Worm (Caenorhabditis elegans): ENCODE data around the gene F01D5.8.

F01D5.8 gene

DNA sequence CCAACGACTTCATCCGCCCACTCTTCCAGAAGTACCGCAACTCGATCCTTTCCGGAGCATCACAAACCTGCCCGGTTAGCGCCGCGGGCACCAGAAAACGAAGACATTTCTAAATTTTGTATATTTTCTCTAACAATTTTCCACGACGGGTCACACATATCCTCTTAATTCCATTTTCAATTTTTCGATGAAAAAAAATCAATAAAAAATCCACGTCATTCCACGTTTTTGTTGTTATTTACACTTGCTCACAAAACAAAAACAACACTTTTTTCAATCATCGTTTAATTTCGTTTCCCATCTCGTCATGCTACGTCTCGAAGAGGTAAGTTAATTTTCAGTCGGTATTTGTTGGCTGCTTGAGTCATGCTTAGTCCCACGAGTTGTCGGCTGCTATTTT is 2.1 kb upstream of the F01D5.8 start, which contains the start of gene F01D5.7:
Gene F01D5.7, plus strand, starts transcription at position 301 of the 400 bp plus-strand sequence.
- TF ChIP-seq pqm-1 (tag; optimal IDR thresholded peaks at IDR 0.05) = no peak
- TF ChIP-seq ceh-82 (tag; optimal IDR thresholded peaks at IDR 0.05) = no peak
- TF ChIP-seq ceh-16 (tag; optimal IDR thresholded peaks at IDR 0.05) = no peak
- no peak for TF ChIP-seq fkh-2 (tag; optimal IDR thresholded peaks at IDR 0.05)
- no peak for TF ChIP-seq egl-5 (tag; optimal IDR thresholded peaks at IDR 0.05)
- TF ChIP-seq ZK546.5 (tag; optimal IDR thresholded peaks at IDR 0.05) = no peak
- no peak for TF ChIP-seq elt-2 (tag; optimal IDR thresholded peaks at IDR 0.05)
- TF ChIP-seq ceh-9 (tag; optimal IDR thresholded peaks at IDR 0.05) = no peak
- no peak for TF ChIP-seq nhr-11 (tag; optimal IDR thresholded peaks at IDR 0.05)

DNA sequence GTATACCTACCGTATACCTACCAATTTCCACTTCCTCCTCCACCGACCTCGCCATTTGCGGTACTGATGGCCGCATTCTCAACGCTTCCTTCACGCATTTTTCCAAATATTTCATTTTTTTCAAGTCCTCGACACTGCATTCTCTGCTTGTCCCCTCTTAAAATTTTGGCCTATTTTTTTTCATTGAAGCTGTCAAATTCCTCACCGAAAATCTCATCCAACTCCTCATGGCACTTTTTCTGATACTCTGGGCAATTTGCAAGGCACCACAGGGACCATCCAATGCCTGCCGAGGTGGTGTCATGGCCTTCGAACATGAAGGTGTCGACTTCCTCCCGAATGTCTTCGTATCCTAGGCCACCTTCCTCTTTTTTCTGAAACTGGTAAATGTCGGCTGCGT is 4.1 kb downstream of the F01D5.8 start:
- TF ChIP-seq R02D3.7 (tag; optimal IDR thresholded peaks at IDR 0.05) = no peak
- no peak for TF ChIP-seq hmg-11 (tag; optimal IDR thresholded peaks at IDR 0.05)
- TF ChIP-seq skn-1 (tag; optimal IDR thresholded peaks at IDR 0.05) = no peak
- no peak for TF ChIP-seq lsy-12 (tag; optimal IDR thresholded peaks at IDR 0.05)
- no peak for TF ChIP-seq fkh-10 (GFP tag; optimal IDR thresholded peaks at IDR 0.05)
- no peak for TF ChIP-seq unc-39 (tag; optimal IDR thresholded peaks at IDR 0.05)
- TF ChIP-seq nfya-1 (tag; optimal IDR thresholded peaks at IDR 0.05; ENCODE audit: insufficient read depth) = no peak
- TF ChIP-seq tbx-2 (tag; optimal IDR thresholded peaks at IDR 0.05) = no peak
- TF ChIP-seq ztf-4 (tag; optimal IDR thresholded peaks at IDR 0.05) = no peak
- no peak for TF ChIP-seq ceh-82 (tag; optimal IDR thresholded peaks at IDR 0.05)
- TF ChIP-seq ceh-28 (tag; optimal IDR thresholded peaks at IDR 0.05) = no peak
- TF ChIP-seq aly-2 (tag; optimal IDR thresholded peaks at IDR 0.05) = no peak
- no peak for TF ChIP-seq nhr-11 (tag; optimal IDR thresholded peaks at IDR 0.05)
- TF ChIP-seq pqm-1 (tag; optimal IDR thresholded peaks at IDR 0.05) = no peak
- no peak for TF ChIP-seq ceh-9 (tag; optimal IDR thresholded peaks at IDR 0.05)

DNA sequence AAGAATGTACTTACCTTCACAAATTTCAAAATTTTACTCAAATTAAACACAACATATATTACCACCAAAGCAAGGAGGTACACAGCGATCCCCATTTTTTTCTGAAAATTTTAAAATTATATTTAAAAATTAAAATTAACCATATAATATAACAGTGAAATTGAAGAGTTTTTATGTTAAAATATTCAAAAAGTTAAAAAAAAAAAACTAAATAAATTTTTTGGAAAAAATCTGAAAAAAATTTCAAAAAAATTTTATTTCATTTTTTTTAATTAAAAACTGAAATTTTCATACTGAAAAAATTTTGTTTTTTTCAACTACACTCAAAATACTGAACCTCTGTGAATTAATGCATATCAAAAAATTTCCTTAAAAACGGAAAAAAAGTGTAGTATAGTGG is 6.4 kb downstream of the F01D5.8 start, which contains the start of gene cyp-37A1:
Gene cyp-37A1, minus strand, starts transcription at position 101 of the 400 bp plus-strand sequence.
- TF ChIP-seq fkh-2 (tag; optimal IDR thresholded peaks at IDR 0.05) (no peak), ceh-16 (tag; optimal IDR thresholded peaks at IDR 0.05) (no peak), nhr-43 (tag; optimal IDR thresholded peaks at IDR 0.05; ENCODE audit: poor library complexity, severe bottlenecking) (no peak), zag-1 (tag; optimal IDR thresholded peaks at IDR 0.05) (no peak), unc-62 (GFP tag; optimal IDR thresholded peaks at IDR 0.05) (no peak), egl-5 (tag; optimal IDR thresholded peaks at IDR 0.05) (no peak), ama-1 (optimal IDR thresholded peaks at IDR 0.05) (no peak), fkh-10 (GFP tag; optimal IDR thresholded peaks at IDR 0.05) (no peak), hmg-11 (tag; optimal IDR thresholded peaks at IDR 0.05) (no peak), aly-2 (tag; optimal IDR thresholded peaks at IDR 0.05) (no peak), ceh-82 (tag; optimal IDR thresholded peaks at IDR 0.05) (no peak), jun-1 (tag; optimal IDR thresholded peaks at IDR 0.05) (no peak)

DNA sequence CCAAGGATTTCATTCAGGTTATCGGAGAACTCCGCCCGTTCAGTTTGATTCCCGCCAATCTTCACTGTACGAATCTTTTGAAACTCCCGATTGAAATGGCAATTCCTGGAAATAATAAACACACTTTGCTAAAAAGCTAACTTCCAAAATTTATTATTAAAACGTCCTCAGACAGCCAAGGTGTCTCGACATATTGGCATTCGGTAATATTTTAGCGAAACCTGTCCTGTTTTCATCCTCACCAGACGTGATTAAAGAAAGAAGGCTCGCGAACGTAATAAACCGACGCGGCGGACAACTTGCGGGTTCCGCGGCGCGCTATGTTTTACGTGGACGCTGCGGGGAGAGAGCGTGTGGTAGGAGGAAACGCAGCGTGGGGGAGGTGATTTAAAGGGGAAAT is 7.7 kb downstream of the F01D5.8 start:
- TF ChIP-seq ama-1 (optimal IDR thresholded peaks at IDR 0.05) (peak; percentile 98), ZK546.5 (tag; optimal IDR thresholded peaks at IDR 0.05) (no peak), unc-62 (GFP tag; optimal IDR thresholded peaks at IDR 0.05) (no peak), skn-1 (tag; optimal IDR thresholded peaks at IDR 0.05) (peak; percentile 39), lsy-12 (tag; optimal IDR thresholded peaks at IDR 0.05) (peak; percentile 84), daf-12 (tag; optimal IDR thresholded peaks at IDR 0.05) (no peak), pqm-1 (tag; optimal IDR thresholded peaks at IDR 0.05) (peak; percentile 79), snpc-4 (tag; optimal IDR thresholded peaks at IDR 0.05) (peak; percentile 99), nhr-43 (tag; optimal IDR thresholded peaks at IDR 0.05; ENCODE audit: poor library complexity, severe bottlenecking) (peak; percentile 79), elt-2 (tag; optimal IDR thresholded peaks at IDR 0.05) (peak; percentile 62), nhr-23 (tag; optimal IDR thresholded peaks at IDR 0.05) (peak; percentile 78), unc-39 (tag; optimal IDR thresholded peaks at IDR 0.05) (no peak), ztf-4 (tag; optimal IDR thresholded peaks at IDR 0.05) (no peak), R02D3.7 (tag; optimal IDR thresholded peaks at IDR 0.05) (peak; percentile 41), hmg-11 (tag; optimal IDR thresholded peaks at IDR 0.05) (peak; percentile 75), nhr-76 (tag; optimal IDR thresholded peaks at IDR 0.05) (no peak), lin-39 (tag; optimal IDR thresholded peaks at IDR 0.05) (peak; percentile 50), nhr-12 (tag; optimal IDR thresholded peaks at IDR 0.05) (no peak), lin-15B (tag; optimal IDR thresholded peaks at IDR 0.05) (peak; percentile 62), fkh-10 (GFP tag; optimal IDR thresholded peaks at IDR 0.05) (no peak), nfya-1 (tag; optimal IDR thresholded peaks at IDR 0.05; ENCODE audit: insufficient read depth) (peak; percentile 74), eor-1 (tag; optimal IDR thresholded peaks at IDR 0.05) (no peak), nhr-11 (tag; optimal IDR thresholded peaks at IDR 0.05) (no peak), jun-1 (tag; optimal IDR thresholded peaks at IDR 0.05) (peak; percentile 26), ceh-82 (tag; optimal IDR thresholded peaks at IDR 0.05) (peak; percentile 55), fkh-2 (tag; optimal IDR thresholded peaks at IDR 0.05) (peak; percentile 62), elt-1 (tag; optimal IDR thresholded peaks at IDR 0.05) (no peak), ztf-11 (tag; optimal IDR thresholded peaks at IDR 0.05) (no peak), nhr-77 (tag; optimal IDR thresholded peaks at IDR 0.05) (peak; percentile 69), tbx-2 (tag; optimal IDR thresholded peaks at IDR 0.05) (peak; percentile 71), mml-1 (tag; optimal IDR thresholded peaks at IDR 0.05) (no peak), nhr-67 (tag; optimal IDR thresholded peaks at IDR 0.05) (no peak), pha-4 (tag; optimal IDR thresholded peaks at IDR 0.05) (peak; percentile 52), mdl-1 (tag; optimal IDR thresholded peaks at IDR 0.05) (no peak), sea-2 (GFP tag; optimal IDR thresholded peaks at IDR 0.05) (no peak), nhr-25 (tag; optimal IDR thresholded peaks at IDR 0.05) (peak; percentile 65)
